Worm (Caenorhabditis elegans): ENCODE results near the gene H12D21.10.
"Not testable (repeated sequence)": the region's sequence is repeated elsewhere in the genome, so short reads cannot be mapped to it uniquely, and the experiment has no call there.

The H12D21.10 gene

ce11 chrV:14876257-14876656, 23.3 kb upstream of the H12D21.10 start (continued):
- TF ChIP-seq unc-120 (tag; optimal IDR thresholded peaks at IDR 0.05; ENCODE audit: poor library complexity, severe bottlenecking) (peak; percentile 32), pha-4 (tag; optimal IDR thresholded peaks at IDR 0.05) (no peak), snpc-4 (tag; optimal IDR thresholded peaks at IDR 0.05) (no peak)

- not testable (repeated sequence) for TF ChIP-seq nhr-2 (tag; optimal IDR thresholded peaks at IDR 0.05); drap-1 (GFP tag; optimal IDR thresholded peaks at IDR 0.05); lin-13 (tag; optimal IDR thresholded peaks at IDR 0.05)
Measured at ce11 chrV:14876724-14877123, 22.9 kb upstream of the H12D21.10 start, which contains the start of gene ZC412.10. Gene ZC412.10, minus strand, starts transcription at chrV:14876824.

ce11 chrV:14877242-14877819, 22.3 kb upstream of the H12D21.10 start:
- TF ChIP-seq snpc-4 (tag; optimal IDR thresholded peaks at IDR 0.05): no peak
- no peak for TF ChIP-seq bed-3 (GFP tag; optimal IDR thresholded peaks at IDR 0.05)
- no peak for TF ChIP-seq elt-3 (tag; optimal IDR thresholded peaks at IDR 0.05)
- no peak for TF ChIP-seq ztf-11 (tag; optimal IDR thresholded peaks at IDR 0.05)
- TF ChIP-seq M03D4.4 (tag; optimal IDR thresholded peaks at IDR 0.05): no peak
- no peak for TF ChIP-seq cnd-1 (tag; optimal IDR thresholded peaks at IDR 0.05)
- TF ChIP-seq ham-2 (GFP tag; optimal IDR thresholded peaks at IDR 0.05): no peak
- TF ChIP-seq unc-62 (GFP tag; optimal IDR thresholded peaks at IDR 0.05): no peak

ce11 chrV:14890782-14891181, 8.8 kb upstream of the H12D21.10 start, which contains the start of gene nspa-2:
Gene nspa-2, plus strand, starts transcription at chrV:14891082.
- not testable (repeated sequence) for TF ChIP-seq zip-8, hlh-1, cnd-1 (tag; optimal IDR thresholded peaks at IDR 0.05)

ce11 chrV:14893355-14894050, 6.1 kb upstream of the H12D21.10 start, which contains the start of the genes mpst-2 and H12D21.5:
Gene mpst-2, minus strand, starts transcription at chrV:14893455.
Gene H12D21.5, plus strand, starts transcription at chrV:14894000.
- TF ChIP-seq blmp-1 (tag; optimal IDR thresholded peaks at IDR 0.05): no peak
- no peak for TF ChIP-seq lin-32 (GFP tag; optimal IDR thresholded peaks at IDR 0.05)
- TF ChIP-seq nhr-237 (tag; optimal IDR thresholded peaks at IDR 0.05): no peak
- TF ChIP-seq ztf-11 (tag; optimal IDR thresholded peaks at IDR 0.05): no peak
- no peak for TF ChIP-seq ces-1 (GFP tag; optimal IDR thresholded peaks at IDR 0.05)
- no peak for TF ChIP-seq elt-3 (tag; optimal IDR thresholded peaks at IDR 0.05)
- no peak for TF ChIP-seq ham-2 (GFP tag; optimal IDR thresholded peaks at IDR 0.05)
- no peak for TF ChIP-seq hlh-1 (tag; optimal IDR thresholded peaks at IDR 0.05)
- TF ChIP-seq ceh-43 (GFP tag; optimal IDR thresholded peaks at IDR 0.05): no peak
- TF ChIP-seq sem-2 (GFP tag; optimal IDR thresholded peaks at IDR 0.05): no peak
- TF ChIP-seq nhr-28 (tag; optimal IDR thresholded peaks at IDR 0.05): no peak
- no peak for TF ChIP-seq mep-1 (tag; optimal IDR thresholded peaks at IDR 0.05)
- no peak for TF ChIP-seq tbx-8 (GFP tag; optimal IDR thresholded peaks at IDR 0.05)
- TF ChIP-seq unc-120 (tag; optimal IDR thresholded peaks at IDR 0.05; ENCODE audit: poor library complexity, severe bottlenecking): no peak
- TF ChIP-seq unc-39 (tag; optimal IDR thresholded peaks at IDR 0.05): no peak
- TF ChIP-seq pha-4 (tag; optimal IDR thresholded peaks at IDR 0.05): no peak
- TF ChIP-seq mls-2 (tag; optimal IDR thresholded peaks at IDR 0.05): no peak

- TF ChIP-seq flh-1 (GFP tag; optimal IDR thresholded peaks at IDR 0.05): no peak
- no peak for TF ChIP-seq snpc-4 (tag; optimal IDR thresholded peaks at IDR 0.05)
- no peak for TF ChIP-seq unc-62 (GFP tag; optimal IDR thresholded peaks at IDR 0.05)
Measured at ce11 chrV:14895557-14895956, 4.0 kb upstream of the H12D21.10 start, which contains the start of gene mpst-3. Gene mpst-3, plus strand, starts transcription at chrV:14895647.

- TF ChIP-seq nhr-76 (tag; optimal IDR thresholded peaks at IDR 0.05) (no peak), drap-1 (GFP tag; optimal IDR thresholded peaks at IDR 0.05) (no peak), sem-2 (GFP tag; optimal IDR thresholded peaks at IDR 0.05) (no peak), ceh-83 (GFP tag; optimal IDR thresholded peaks at IDR 0.05) (no peak), mab-5 (tag; optimal IDR thresholded peaks at IDR 0.05) (no peak), tbx-8 (GFP tag; optimal IDR thresholded peaks at IDR 0.05) (no peak), ceh-39 (tag; optimal IDR thresholded peaks at IDR 0.05) (no peak)
Measured at ce11 chrV:14897731-14898130, 1.9 kb upstream of the H12D21.10 start, which contains the start of gene H12D21.6. Gene H12D21.6, minus strand, starts transcription at chrV:14897831.

Measured in whole organism, mixed stage, embryonic.